Fruit fly (Drosophila melanogaster) whole organism, embryonic: ENCODE measurements around the gene Kaz-m1.

Experiments
- Bteb2 ChIP-seq: fragments of 200-800 bp; sonication (Bioruptor generic); optimal IDR thresholded peaks from 2 replicates; lab custom pipeline; 2016; ENCODE audit warnings: missing biosample characterization, missing genetic modification characterization
- CG11456 ChIP-seq: fragments of 200-800 bp; sonication (Bioruptor generic); IDR thresholded peaks from 3 replicates; pipeline ENCODE4 v1.3.6; 2022; ENCODE audit warnings: missing biosample characterization, missing genetic modification characterization
- CG11723 ChIP-seq: fragments of 200-800 bp; sonication (Bioruptor generic); optimal IDR thresholded peaks from 2 replicates; lab custom pipeline; 2017; ENCODE audit warnings: missing biosample characterization, mild to moderate bottlenecking, missing genetic modification characterization
- CG12104 ChIP-seq: fragments of 200-800 bp; sonication (Bioruptor generic); optimal IDR thresholded peaks from 3 replicates; lab custom pipeline; 2016; ENCODE audit warnings: missing biosample characterization, missing genetic modification characterization
- CG1233 ChIP-seq: fragments of 200-800 bp; sonication (Bioruptor generic); optimal IDR thresholded peaks from 4 replicates; lab custom pipeline; 2018; ENCODE audit warnings: missing biosample characterization, mild to moderate bottlenecking, missing genetic modification characterization
- CG12391 ChIP-seq: fragments of 200-800 bp; sonication (Bioruptor generic); optimal IDR thresholded peaks from 3 replicates; lab custom pipeline; 2018; ENCODE audit warnings: missing biosample characterization, mild to moderate bottlenecking, missing genetic modification characterization, moderate library complexity
- CG13296 ChIP-seq: fragments of 200-800 bp; sonication (Bioruptor generic); optimal IDR thresholded peaks from 3 replicates; lab custom pipeline; 2018; ENCODE audit warnings: missing biosample characterization, mild to moderate bottlenecking, missing genetic modification characterization
- CG14014 ChIP-seq: fragments of 200-800 bp; sonication (Bioruptor generic); IDR thresholded peaks from 2 replicates; pipeline ENCODE4 v1.3.6; 2022; ENCODE audit warnings: missing biosample characterization, missing genetic modification characterization
- CG17912 ChIP-seq: fragments of 200-800 bp; sonication (Bioruptor generic); optimal IDR thresholded peaks from 2 replicates; lab custom pipeline; 2018; ENCODE audit warnings: missing biosample characterization, mild to moderate bottlenecking, missing genetic modification characterization
- CG18262 ChIP-seq: fragments of 200-800 bp; optimal IDR thresholded peaks from 3 replicates; lab custom pipeline; 2019; ENCODE audit warnings: missing biosample characterization, mild to moderate bottlenecking, missing genetic modification characterization, moderate library complexity
- CG18619 ChIP-seq: fragments of 200-800 bp; sonication (Bioruptor generic); optimal IDR thresholded peaks from 3 replicates; lab custom pipeline; 2017; ENCODE audit warnings: missing biosample characterization, mild to moderate bottlenecking, missing genetic modification characterization
- CG31224 ChIP-seq: fragments of 200-800 bp; sonication (Bioruptor generic); IDR thresholded peaks from 2 replicates; pipeline ENCODE4 v1.3.6; 2022; ENCODE audit warnings: missing biosample characterization, missing genetic modification characterization
- CG3281 ChIP-seq: fragments of 200-800 bp; sonication (Bioruptor generic); optimal IDR thresholded peaks from 3 replicates; lab custom pipeline; 2017; ENCODE audit warnings: missing biosample characterization, mild to moderate bottlenecking, missing genetic modification characterization
- CG34376 ChIP-seq: fragments of 200-800 bp; sonication (Bioruptor generic); optimal IDR thresholded peaks from 2 replicates; lab custom pipeline; 2018; ENCODE audit warnings: missing biosample characterization, mild to moderate bottlenecking, missing genetic modification characterization
- CG3726 ChIP-seq: fragments of 200-800 bp; sonication (Bioruptor generic); IDR thresholded peaks from 3 replicates; pipeline ENCODE4, ENCODE4 v1.3.6; 2022; ENCODE audit warnings: missing biosample characterization, missing genetic modification characterization
- CG4617 ChIP-seq: fragments of 200-800 bp; sonication (Bioruptor generic); optimal IDR thresholded peaks from 3 replicates; lab custom pipeline; 2016; ENCODE audit warnings: missing biosample characterization, missing genetic modification characterization, borderline replicate concordance
- CG5245 ChIP-seq: fragments of 200-800 bp; sonication (Bioruptor generic); optimal IDR thresholded peaks from 3 replicates; lab custom pipeline; 2016; ENCODE audit warnings: missing biosample characterization, missing genetic modification characterization
- CG8765 ChIP-seq: fragments of 200-800 bp; sonication (Bioruptor generic); IDR thresholded peaks from 2 replicates; pipeline ENCODE4 v1.3.6; 2022; ENCODE audit warnings: missing biosample characterization, missing genetic modification characterization
- CG8924 ChIP-seq: fragments of 200-800 bp; optimal IDR thresholded peaks from 3 replicates; lab custom pipeline; 2019; ENCODE audit warnings: missing biosample characterization, mild to moderate bottlenecking, missing genetic modification characterization, moderate library complexity
- D19A ChIP-seq: fragments of 200-800 bp; optimal IDR thresholded peaks from 3 replicates; lab custom pipeline; 2019; ENCODE audit warnings: missing biosample characterization, mild to moderate bottlenecking, missing genetic modification characterization, moderate library complexity
- Dad ChIP-seq: fragments of 200-800 bp; sonication (Bioruptor generic); optimal IDR thresholded peaks from 3 replicates; lab custom pipeline; 2016; ENCODE audit warnings: missing biosample characterization, missing genetic modification characterization
- Dfd ChIP-seq, 2 experiments: fragments of >200 bp; optimal IDR thresholded peaks; 2 replicates each; lab custom pipeline; 2017; ENCODE audit warnings: missing biosample characterization in 2 of 2, missing genetic modification characterization in 2 of 2
- Doc3 ChIP-seq: fragments of 200-800 bp; sonication (Bioruptor generic); IDR thresholded peaks from 3 replicates; pipeline ENCODE4 v1.3.6; 2022; ENCODE audit warnings: missing biosample characterization, missing genetic modification characterization; ENCODE audit not compliant: partially characterized antibody
- Fer3 ChIP-seq: fragments of 200-800 bp; sonication (Bioruptor generic); optimal IDR thresholded peaks from 2 replicates; lab custom pipeline; 2018; ENCODE audit warnings: missing biosample characterization, mild to moderate bottlenecking, missing genetic modification characterization, moderate library complexity
- Hmx ChIP-seq: fragments of 200-800 bp; sonication (Bioruptor generic); optimal IDR thresholded peaks from 2 replicates; lab custom pipeline; 2016; ENCODE audit warnings: missing biosample characterization, missing genetic modification characterization
- Hsf ChIP-seq: fragments of 200-800 bp; sonication (Bioruptor generic); optimal IDR thresholded peaks from 3 replicates; lab custom pipeline; 2016; ENCODE audit warnings: missing biosample characterization, missing genetic modification characterization
- Kr ChIP-seq: fragments of 200-800 bp; sonication (Bioruptor generic); optimal IDR thresholded peaks from 2 replicates; lab custom pipeline; 2017; ENCODE audit warnings: missing biosample characterization, mild to moderate bottlenecking, missing genetic modification characterization
- Nf-YC ChIP-seq: fragments of 200-800 bp; optimal IDR thresholded peaks from 3 replicates; lab custom pipeline; 2019; ENCODE audit warnings: missing biosample characterization, mild to moderate bottlenecking, missing genetic modification characterization, moderate library complexity
- Opbp ChIP-seq: fragments of 200-800 bp; sonication (Bioruptor generic); IDR thresholded peaks from 3 replicates; pipeline ENCODE4 v1.3.6; 2022; ENCODE audit warnings: missing biosample characterization, missing genetic modification characterization; ENCODE audit not compliant: partially characterized antibody
- Poxn ChIP-seq: fragments of 200-800 bp; sonication (Bioruptor generic); IDR thresholded peaks from 2 replicates; pipeline ENCODE4 v1.3.6; 2022; ENCODE audit warnings: missing biosample characterization, missing genetic modification characterization
- Ptx1 ChIP-seq: fragments of 200-800 bp; sonication (Bioruptor generic); IDR thresholded peaks from 2 replicates; pipeline ENCODE4 v1.3.6; 2022; ENCODE audit warnings: missing biosample characterization, missing genetic modification characterization
- Sox100B ChIP-seq: fragments of 200-800 bp; sonication (Bioruptor generic); optimal IDR thresholded peaks from 3 replicates; lab custom pipeline; 2018; ENCODE audit warnings: missing biosample characterization, mild to moderate bottlenecking, missing genetic modification characterization
- Xrp1 ChIP-seq: fragments of 200-800 bp; sonication (Bioruptor generic); IDR thresholded peaks from 2 replicates; pipeline ENCODE4 v1.3.6; 2022; ENCODE audit warnings: missing biosample characterization, missing genetic modification characterization
- ac ChIP-seq: fragments of 200-800 bp; sonication (Bioruptor generic); optimal IDR thresholded peaks from 3 replicates; lab custom pipeline; 2017; ENCODE audit warnings: missing biosample characterization, mild to moderate bottlenecking, missing genetic modification characterization
- ase ChIP-seq: fragments of 200-800 bp; sonication (Bioruptor generic); IDR thresholded peaks from 3 replicates; pipeline ENCODE4 v1.3.6; 2022; ENCODE audit warnings: missing biosample characterization, missing genetic modification characterization
- bigmax ChIP-seq: fragments of 200-800 bp; sonication (Bioruptor generic); optimal IDR thresholded peaks from 2 replicates; lab custom pipeline; 2018; ENCODE audit warnings: missing biosample characterization, mild to moderate bottlenecking, missing genetic modification characterization
- chinmo ChIP-seq: fragments of 200-800 bp; sonication (Bioruptor generic); IDR thresholded peaks from 4 replicates; pipeline ENCODE4 v1.3.6; 2022; ENCODE audit warnings: missing biosample characterization, missing genetic modification characterization; ENCODE audit not compliant: partially characterized antibody
- croc ChIP-seq: fragments of 200-800 bp; sonication (Bioruptor generic); conservative IDR thresholded peaks from 3 replicates; pipeline ENCODE4 v1.3.6; 2022; ENCODE audit warnings: missing biosample characterization, missing genetic modification characterization
- da ChIP-seq: fragments of 200-800 bp; sonication (Bioruptor generic); optimal IDR thresholded peaks from 2 replicates; lab custom pipeline; 2016; ENCODE audit warnings: missing biosample characterization, missing genetic modification characterization
- exex ChIP-seq: fragments of 200-800 bp; sonication (Bioruptor generic); optimal IDR thresholded peaks from 4 replicates; lab custom pipeline; 2018; ENCODE audit warnings: missing biosample characterization, mild to moderate bottlenecking, missing genetic modification characterization, moderate library complexity
- fd64A ChIP-seq: fragments of 200-800 bp; sonication (Bioruptor generic); optimal IDR thresholded peaks from 3 replicates; lab custom pipeline; 2018; ENCODE audit warnings: missing biosample characterization, mild to moderate bottlenecking, missing genetic modification characterization
- ftz-f1 ChIP-seq: fragments of 200-800 bp; sonication (Bioruptor generic); optimal IDR thresholded peaks from 2 replicates; lab custom pipeline; 2016; ENCODE audit warnings: missing biosample characterization, missing genetic modification characterization
- inv ChIP-seq: fragments of 200-800 bp; sonication (Bioruptor generic); IDR thresholded peaks from 2 replicates; pipeline ENCODE4 v1.3.6; 2022; ENCODE audit warnings: missing biosample characterization, missing genetic modification characterization; ENCODE audit not compliant: partially characterized antibody
- kay ChIP-seq: fragments of 200-800 bp; sonication (Bioruptor generic); optimal IDR thresholded peaks from 2 replicates; lab custom pipeline; 2016; ENCODE audit warnings: missing biosample characterization, missing genetic modification characterization
- kni ChIP-seq: fragments of 200-800 bp; sonication (Bioruptor generic); optimal IDR thresholded peaks from 3 replicates; lab custom pipeline; 2017; ENCODE audit warnings: mild to moderate bottlenecking, missing biosample characterization, missing genetic modification reagents, missing genetic modification characterization
- lab ChIP-seq: fragments of 200-800 bp; sonication (Bioruptor generic); optimal IDR thresholded peaks from 3 replicates; lab custom pipeline; 2017; ENCODE audit warnings: missing biosample characterization, missing genetic modification characterization, mild to moderate bottlenecking, moderate library complexity, missing genetic modification reagents
- onecut ChIP-seq: fragments of 200-800 bp; sonication (Bioruptor generic); IDR thresholded peaks from 2 replicates; pipeline ENCODE4 v1.3.6; 2022; ENCODE audit warnings: missing biosample characterization, missing genetic modification characterization
- peb ChIP-seq: fragments of 200-800 bp; sonication (Bioruptor generic); IDR thresholded peaks from 2 replicates; pipeline ENCODE4 v1.3.6; 2022; ENCODE audit warnings: missing biosample characterization, missing genetic modification characterization
- ro ChIP-seq: fragments of 200-800 bp; sonication (Bioruptor generic); IDR thresholded peaks from 2 replicates; pipeline ENCODE4 v1.3.6; 2022; ENCODE audit warnings: missing biosample characterization, missing genetic modification characterization
- sd ChIP-seq: fragments of 200-800 bp; sonication (Bioruptor generic); optimal IDR thresholded peaks from 3 replicates; lab custom pipeline; 2018; ENCODE audit warnings: missing biosample characterization, mild to moderate bottlenecking, missing genetic modification characterization, moderate library complexity
- twi ChIP-seq: fragments of 200-800 bp; optimal IDR thresholded peaks from 2 replicates; lab custom pipeline; 2019; ENCODE audit warnings: missing biosample characterization, mild to moderate bottlenecking, missing genetic modification characterization, moderate library complexity

Kaz-m1 gene

DNA sequence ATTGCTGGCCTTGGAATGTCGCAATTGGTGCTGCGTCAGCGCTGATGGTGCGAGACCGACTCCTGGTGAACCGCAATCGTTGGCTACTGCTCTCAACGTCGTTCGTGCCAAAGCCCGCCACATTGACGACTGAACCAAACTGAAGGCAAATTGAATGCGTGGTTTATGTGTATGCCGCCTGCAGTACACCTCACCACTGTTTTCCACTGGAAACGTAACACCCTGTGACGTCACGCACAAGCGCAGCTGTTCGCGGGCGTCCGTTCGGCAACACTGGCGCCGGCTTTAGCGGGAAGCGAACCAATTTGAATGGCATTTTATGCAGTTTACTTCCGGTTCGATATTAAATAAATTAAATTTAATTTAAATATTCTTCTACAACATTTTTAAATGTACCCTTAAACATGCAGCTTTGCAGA, 40.7 kb downstream of the Kaz-m1 start, which contains the start of gene Cmpk (continued):
- TF ChIP-seq CG12391 (tag; lab: Kevin White, UChicago) (peak; percentile 70), da (GFP tag; lab: Kevin White, UChicago) (no peak), croc (no peak), Fer3 (tag; lab: Kevin White, UChicago) (peak; percentile 75), Poxn (GFP tag; lab: Robert Waterston, UW) (no peak), CG5245 (GFP tag; lab: Kevin White, UChicago) (peak; percentile 1), CG11456 (GFP tag; lab: Robert Waterston, UW) (peak; percentile 78), CG3281 (peak; percentile 84), exex (tag; lab: Kevin White, UChicago) (peak; percentile 37), kay (peak; percentile 23), ro (GFP tag; lab: Robert Waterston, UW) (no peak), inv (GFP tag; lab: Robert Waterston, UW) (no peak), CG8924 (tag; lab: Kevin White, UChicago) (peak; percentile 43), CG18619 (GFP tag; lab: Kevin White, UChicago) (peak; percentile 84), Hmx (GFP tag; lab: Kevin White, UChicago) (no peak), kni (GFP tag; lab: Kevin White, UChicago) (peak; percentile 83), ac (GFP tag; lab: Kevin White, UChicago) (peak; percentile 58), ase (GFP tag; lab: Robert Waterston, UW) (peak; percentile 43; the same call in 2 of the 3 replicates), bigmax (GFP tag; lab: Kevin White, UChicago) (peak; percentile 62), Sox100B (peak; percentile 69), CG14014 (GFP tag; lab: Robert Waterston, UW) (no peak; the same call in 1 of the 2 replicates), sd (peak; percentile 60), Hsf (GFP tag; lab: Kevin White, UChicago) (peak; percentile 54), CG8765 (GFP tag; lab: Robert Waterston, UW) (no peak), lab (GFP tag; lab: Kevin White, UChicago) (peak; percentile 92), D19A (tag; lab: Kevin White, UChicago) (peak; percentile 32), peb (GFP tag; lab: Robert Waterston, UW) (no peak), CG1233 (GFP tag; lab: Kevin White, UChicago) (peak; percentile 67), Nf-YC (tag; lab: Kevin White, UChicago) (peak; percentile 57), Kr (GFP tag; lab: Kevin White, UChicago) (peak; percentile 3), CG18262 (tag; lab: Kevin White, UChicago) (peak; percentile 57), Bteb2 (GFP tag; lab: Kevin White, UChicago) (peak; percentile 1), CG3726 (GFP tag; lab: Robert Waterston, UW) (no peak), fd64A (GFP tag; lab: Kevin White, UChicago) (peak; percentile 66), CG34376 (GFP tag; lab: Kevin White, UChicago) (peak; percentile 89), Opbp (GFP tag; lab: Robert Waterston, UW) (0 out of 3 replicates have a peak, but pooled peaks have one; percentile 33), onecut (GFP tag; lab: Robert Waterston, UW) (peak; percentile 65), Ptx1 (GFP tag; lab: Robert Waterston, UW) (0 out of 2 replicates have a peak, but pooled peaks have one; percentile 34), CG13296 (peak; percentile 84), twi (peak; percentile 47), CG31224 (GFP tag; lab: Robert Waterston, UW) (peak; percentile 26; the same call in 1 of the 2 replicates), CG4617 (GFP tag; lab: Kevin White, UChicago) (peak; percentile 69), CG17912 (GFP tag; lab: Kevin White, UChicago) (peak; percentile 89), ftz-f1 (GFP tag; lab: Kevin White, UChicago) (peak; percentile 95), CG11723 (GFP tag; lab: Kevin White, UChicago) (peak; percentile 79), Xrp1 (GFP tag; lab: Robert Waterston, UW) (no peak), chinmo (GFP tag; lab: Robert Waterston, UW) (peak; percentile 88; the same call in 2 of the 4 replicates), Dfd (GFP tag; optimal IDR thresholded peaks at IDR 0.05; lab: Kevin White, UChicago) (no peak), Dad (GFP tag; lab: Kevin White, UChicago) (no peak), CG12104 (GFP tag; lab: Kevin White, UChicago) (peak; percentile 44), Doc3 (GFP tag; lab: Robert Waterston, UW) (no peak)
